Worm (Caenorhabditis elegans): ENCODE results near the gene gst-3.

DNA sequence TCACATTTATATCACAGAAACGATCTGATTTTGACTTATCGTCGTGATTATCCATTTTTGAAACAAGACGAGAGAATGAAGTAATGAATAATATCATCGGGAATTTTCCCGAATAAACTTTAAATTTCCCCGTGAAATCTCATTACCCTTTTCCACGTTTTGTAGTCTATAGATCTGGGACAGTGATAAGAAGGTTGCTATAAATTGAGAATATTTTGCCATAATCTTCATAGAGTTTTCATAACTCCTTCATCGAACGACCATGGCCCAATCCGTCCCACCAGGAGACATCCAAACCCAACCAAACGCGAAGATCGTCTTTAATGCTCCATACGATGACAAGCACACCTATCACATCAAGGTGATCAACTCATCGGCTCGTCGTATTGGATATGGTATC lies 44.9 kb downstream of the gst-3 start, which contains the start of the genes C04G2.5 and msp-36:
- TF ChIP-seq zag-1 (tag; optimal IDR thresholded peaks at IDR 0.05) (no peak), nhr-25 (tag; optimal IDR thresholded peaks at IDR 0.05; ENCODE audit: borderline replicate concordance, insufficient read depth) (no peak), nhr-10 (tag; optimal IDR thresholded peaks at IDR 0.05) (no peak), nhr-11 (tag; optimal IDR thresholded peaks at IDR 0.05) (no peak), ceh-28 (tag; optimal IDR thresholded peaks at IDR 0.05) (no peak), nhr-77 (tag; optimal IDR thresholded peaks at IDR 0.05) (no peak), ceh-82 (tag; optimal IDR thresholded peaks at IDR 0.05) (no peak), lin-13 (GFP tag; optimal IDR thresholded peaks at IDR 0.05) (no peak), ama-1 (optimal IDR thresholded peaks at IDR 0.05) (no peak), tag-97 (GFP tag; IDR thresholded peaks at IDR 0.05) (no peak), ZK546.5 (tag; optimal IDR thresholded peaks at IDR 0.05) (no peak), ztf-11 (tag; optimal IDR thresholded peaks at IDR 0.05) (no peak)

Data from whole organism, L4 larva.